Fruit fly (Drosophila melanogaster) whole organism, prepupa: ENCODE data around the gene Pex7.

ENCODE experiments used
- CG11762 ChIP-seq: fragments of 200-800 bp; sonication (Bioruptor generic); optimal IDR thresholded peaks from 3 replicates; lab custom pipeline; 2016; ENCODE audit warnings: missing biosample characterization, missing genetic modification characterization; ENCODE audit not compliant: insufficient read depth
- CG16779 ChIP-seq: fragments of 200-800 bp; sonication (Bioruptor generic); optimal IDR thresholded peaks from 3 replicates; lab custom pipeline; 2017; ENCODE audit warnings: missing biosample characterization, mild to moderate bottlenecking, missing genetic modification characterization
- CG31627 ChIP-seq: fragments of 200-800 bp; sonication (Bioruptor generic); optimal IDR thresholded peaks from 3 replicates; lab custom pipeline; 2016; ENCODE audit warnings: missing biosample characterization, missing genetic modification characterization
- CG32006 ChIP-seq: fragments of 200-800 bp; sonication (Bioruptor generic); optimal IDR thresholded peaks from 3 replicates; lab custom pipeline; 2017; ENCODE audit warnings: missing biosample characterization, mild to moderate bottlenecking, missing genetic modification characterization
- CG3919 ChIP-seq: fragments of 200-800 bp; sonication (Bioruptor generic); optimal IDR thresholded peaks from 3 replicates; lab custom pipeline; 2016; ENCODE audit warnings: missing biosample characterization, missing genetic modification characterization
- CG4318 ChIP-seq: fragments of 200-800 bp; sonication (Bioruptor generic); optimal IDR thresholded peaks from 3 replicates; lab custom pipeline; 2017; ENCODE audit warnings: missing biosample characterization, mild to moderate bottlenecking, missing genetic modification characterization
- CG6163 ChIP-seq: fragments of 200-800 bp; sonication (Bioruptor generic); IDR thresholded peaks from 3 replicates; pipeline ENCODE4 v1.3.6; 2022; ENCODE audit warnings: missing biosample characterization, missing genetic modification characterization
- CG6792 ChIP-seq: fragments of 200-800 bp; sonication (Bioruptor generic); optimal IDR thresholded peaks from 3 replicates; lab custom pipeline; 2016; ENCODE audit warnings: missing biosample characterization, missing genetic modification characterization
- CG6854 ChIP-seq: fragments of 200-800 bp; sonication (Bioruptor generic); optimal IDR thresholded peaks from 2 replicates; lab custom pipeline; 2017; ENCODE audit warnings: missing biosample characterization, mild to moderate bottlenecking, missing genetic modification characterization
- CG7368 ChIP-seq: fragments of 200-800 bp; sonication (Bioruptor generic); optimal IDR thresholded peaks from 3 replicates; lab custom pipeline; 2016; ENCODE audit warnings: missing biosample characterization, missing genetic modification characterization
- CG8119 ChIP-seq: fragments of 200-800 bp; sonication (Bioruptor generic); IDR thresholded peaks from 3 replicates; pipeline ENCODE4 v1.3.6; 2022; ENCODE audit warnings: missing biosample characterization, missing genetic modification characterization
- Eip75B ChIP-seq: fragments of 200-800 bp; sonication (Bioruptor generic); optimal IDR thresholded peaks from 3 replicates; lab custom pipeline; 2016; ENCODE audit warnings: missing biosample characterization, missing genetic modification characterization
- Eip78C ChIP-seq: fragments of 200-800 bp; sonication (Bioruptor generic); peaks from one replicate; lab custom pipeline; 2016; ENCODE audit warnings: missing biosample characterization, missing genetic modification characterization
- Eip93F ChIP-seq: fragments of 200-800 bp; sonication (Bioruptor generic); optimal IDR thresholded peaks from 2 replicates; lab custom pipeline; 2016; ENCODE audit warnings: missing biosample characterization, mild to moderate bottlenecking, missing genetic modification characterization
- Ets21C ChIP-seq: fragments of 200-800 bp; sonication (Bioruptor generic); optimal IDR thresholded peaks from 3 replicates; lab custom pipeline; 2016; ENCODE audit warnings: missing biosample characterization, missing genetic modification characterization
- Ets96B ChIP-seq: fragments of 200-800 bp; optimal IDR thresholded peaks from 2 replicates; lab custom pipeline; 2019; ENCODE audit warnings: missing biosample characterization, mild to moderate bottlenecking, missing genetic modification characterization, moderate library complexity
- Hr39 ChIP-seq: fragments of 200-800 bp; sonication (Bioruptor generic); optimal IDR thresholded peaks from 2 replicates; lab custom pipeline; 2016; ENCODE audit warnings: missing biosample characterization, missing genetic modification characterization
- Hr4 ChIP-seq: fragments of 200-800 bp; sonication (Bioruptor generic); optimal IDR thresholded peaks from 3 replicates; lab custom pipeline; 2016; ENCODE audit warnings: missing biosample characterization, missing genetic modification characterization
- OdsH ChIP-seq: fragments of 200-800 bp; sonication (Bioruptor generic); optimal IDR thresholded peaks from 3 replicates; lab custom pipeline; 2016; ENCODE audit warnings: missing biosample characterization, missing genetic modification characterization
- Sox14 ChIP-seq: fragments of 200-800 bp; sonication (Bioruptor generic); optimal IDR thresholded peaks from 3 replicates; lab custom pipeline; 2016; ENCODE audit warnings: missing biosample characterization, missing genetic modification characterization
- achi ChIP-seq: fragments of 200-800 bp; sonication (Bioruptor generic); optimal IDR thresholded peaks from 3 replicates; lab custom pipeline; 2016; ENCODE audit warnings: missing biosample characterization, missing genetic modification characterization
- acj6 ChIP-seq: fragments of 200-800 bp; sonication (Bioruptor generic); optimal IDR thresholded peaks from 3 replicates; lab custom pipeline; 2016; ENCODE audit warnings: missing biosample characterization, missing genetic modification characterization
- cyc ChIP-seq: fragments of 200-800 bp; sonication (Bioruptor generic); optimal IDR thresholded peaks from 3 replicates; lab custom pipeline; 2016; ENCODE audit warnings: missing biosample characterization, missing genetic modification characterization
- dac ChIP-seq: fragments of 200-800 bp; sonication (Bioruptor generic); optimal IDR thresholded peaks from 2 replicates; lab custom pipeline; 2017; ENCODE audit warnings: missing biosample characterization, mild to moderate bottlenecking, missing genetic modification characterization
- dsx ChIP-seq: fragments of 200-800 bp; optimal IDR thresholded peaks from 3 replicates; lab custom pipeline; 2019; ENCODE audit warnings: missing biosample characterization, mild to moderate bottlenecking, missing genetic modification characterization, moderate library complexity; ENCODE audit not compliant: poor library complexity, severe bottlenecking
- eg ChIP-seq: fragments of 200-800 bp; sonication (Bioruptor generic); IDR thresholded peaks from 3 replicates; pipeline ENCODE4 v1.3.6; 2022; ENCODE audit warnings: missing biosample characterization, missing genetic modification characterization
- fd85E ChIP-seq: fragments of 200-800 bp; sonication (Bioruptor generic); optimal IDR thresholded peaks from 3 replicates; lab custom pipeline; 2016; ENCODE audit warnings: missing biosample characterization, missing genetic modification characterization
- fkh ChIP-seq: fragments of 200-800 bp; sonication (Bioruptor generic); optimal IDR thresholded peaks from 3 replicates; lab custom pipeline; 2017; ENCODE audit warnings: missing biosample characterization, mild to moderate bottlenecking, missing genetic modification characterization, moderate library complexity
- lz ChIP-seq: fragments of 200-800 bp; sonication (Bioruptor generic); optimal IDR thresholded peaks from 3 replicates; lab custom pipeline; 2016; ENCODE audit warnings: missing biosample characterization, missing genetic modification characterization
- salr ChIP-seq, 2 experiments: fragments of 200-800 bp; sonication (Bioruptor generic); optimal IDR thresholded peaks; 3 replicates each; lab custom pipeline; 2016 to 2018; ENCODE audit warnings: missing biosample characterization in 2 of 2, missing genetic modification characterization in 2 of 2, mild to moderate bottlenecking in 1 of 2
- ss ChIP-seq, 2 experiments: fragments of 200-800 bp; sonication (Bioruptor generic); optimal IDR thresholded peaks; 2 replicates in 1 of 2; 3 replicates in 1 of 2; lab custom pipeline; 2017 to 2018; ENCODE audit warnings: mild to moderate bottlenecking in 2 of 2, missing biosample characterization in 2 of 2, missing genetic modification characterization in 2 of 2, moderate library complexity in 1 of 2
- svp ChIP-seq: fragments of 200-800 bp; sonication (Bioruptor generic); peaks from one replicate; lab custom pipeline; 2016; ENCODE audit warnings: missing biosample characterization, missing genetic modification characterization

The Pex7 gene

DNA sequence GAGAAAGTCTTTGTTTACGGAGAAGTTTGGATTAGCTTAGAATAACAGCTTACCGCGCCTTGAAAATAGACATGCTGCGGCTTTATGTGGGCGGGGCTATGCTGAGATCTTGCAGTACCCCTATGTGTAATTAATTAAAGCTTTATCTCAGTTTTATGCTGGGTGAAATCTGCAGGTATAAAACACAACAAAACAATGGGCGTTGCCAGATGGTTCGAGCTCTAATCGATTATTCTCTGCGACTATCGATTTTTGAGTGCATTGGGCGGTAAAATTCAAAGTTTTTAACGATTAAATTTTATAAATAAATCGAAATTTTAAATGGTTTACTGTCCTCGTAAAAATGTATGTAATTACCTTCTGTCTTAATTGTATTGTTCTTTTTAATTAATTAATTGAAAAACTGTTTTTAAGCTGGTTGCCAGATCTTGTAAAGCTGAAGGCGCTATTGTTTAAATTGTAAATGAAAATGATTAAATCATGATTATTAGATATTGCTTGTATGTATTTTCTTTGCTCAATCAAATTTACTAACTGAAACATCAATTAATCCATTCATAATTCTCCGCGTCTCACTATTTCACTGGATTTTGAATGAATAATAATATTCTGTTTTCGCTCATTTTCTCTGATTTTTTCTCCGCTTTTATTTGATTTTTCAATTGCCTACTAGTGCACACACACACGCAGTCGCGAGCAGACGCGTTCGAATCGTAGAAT is 23.1 kb upstream of the Pex7 start, which contains the start of the genes GAPsec and Zasp66:
GAPsec (minus strand) TSS at position 200 of the 720 bp plus-strand sequence.
Zasp66 (plus strand) TSS at position 670 of the 720 bp plus-strand sequence.
- TF ChIP-seq Sox14 (GFP tag; lab: Kevin White, UChicago) (peak; percentile 60), dac (no peak)

DNA sequence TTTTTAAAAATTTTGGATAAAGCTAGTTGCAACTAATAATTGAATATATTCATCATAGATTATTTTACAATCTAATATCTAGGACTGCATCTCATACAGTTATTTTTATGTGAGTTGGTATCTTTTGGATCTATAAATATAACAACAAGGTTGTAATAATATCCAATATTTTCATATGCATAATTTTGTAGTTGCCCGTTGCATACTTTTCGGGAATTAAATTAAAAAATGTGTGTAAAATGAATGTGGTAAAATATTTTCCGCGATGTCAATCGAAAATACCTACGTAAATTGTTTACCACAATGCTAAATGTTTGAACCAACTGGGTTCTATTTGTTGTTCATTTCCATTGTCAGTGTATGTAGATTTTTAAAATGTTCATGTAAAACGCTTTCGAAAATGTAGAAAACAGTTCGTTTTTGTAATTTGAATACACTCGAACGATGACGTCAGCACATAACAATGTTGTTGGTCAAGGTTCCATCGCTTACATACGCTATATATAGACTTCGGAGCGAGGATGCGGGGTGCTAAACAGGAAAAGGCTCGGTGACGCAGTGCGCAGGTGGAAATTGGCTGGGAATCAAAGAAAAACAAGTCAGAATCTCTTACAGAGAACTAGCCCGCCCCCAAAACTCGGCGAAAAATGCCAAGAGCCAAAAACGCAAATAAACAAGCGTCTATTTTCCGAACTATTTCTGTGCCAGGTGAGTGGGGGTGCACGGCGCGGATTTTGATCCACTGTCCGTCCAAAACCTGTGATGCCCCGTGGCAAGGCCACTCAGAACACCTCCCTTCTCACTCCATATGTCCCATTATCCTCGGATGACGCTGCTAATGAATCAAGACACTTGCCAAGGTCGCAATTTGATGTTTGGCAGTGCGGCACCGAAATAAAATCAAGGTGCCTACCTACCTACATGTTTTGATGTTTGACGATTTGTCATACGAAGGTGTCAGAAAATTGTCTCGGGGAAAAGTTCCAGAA is 18.8 kb upstream of the Pex7 start:
- TF ChIP-seq dsx (GFP tag; lab: Kevin White, UChicago) (peak; percentile 86), CG11762 (GFP tag; lab: Kevin White, UChicago) (no peak)

DNA sequence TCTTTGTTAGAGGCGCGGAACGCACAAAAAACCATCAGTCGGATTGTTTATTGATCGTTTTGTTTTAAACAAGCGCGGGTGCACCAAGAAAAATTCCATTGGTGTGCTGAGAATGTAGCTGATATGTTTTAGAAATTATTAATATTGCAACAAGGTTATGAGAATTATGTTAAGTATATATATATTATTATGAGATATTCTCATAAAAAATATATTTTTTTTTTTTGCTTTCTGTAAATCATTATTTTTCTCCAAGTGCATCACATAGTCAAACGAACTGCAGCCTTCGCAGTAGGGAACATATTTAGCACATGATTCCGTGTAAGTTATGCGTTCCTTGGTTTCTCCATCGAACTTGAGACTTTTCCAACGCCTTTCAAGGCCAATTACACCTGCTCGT is 18.0 kb upstream of the Pex7 start:
- TF ChIP-seq CG31627 (GFP tag; lab: Kevin White, UChicago) (no peak), salr (GFP tag; optimal IDR thresholded peaks at IDR 0.05; lab: Kevin White, UChicago) (no peak), Eip93F (no peak), CG6163 (GFP tag; lab: Robert Waterston, UW) (peak; percentile 37; the same call in 1 of the 3 replicates), Sox14 (GFP tag; lab: Kevin White, UChicago) (no peak), eg (GFP tag; lab: Robert Waterston, UW) (0 out of 3 replicates have a peak, but pooled peaks have one; percentile 20), svp (GFP tag; lab: Kevin White, UChicago) (no peak), Ets96B (tag; lab: Kevin White, UChicago) (no peak)

DNA sequence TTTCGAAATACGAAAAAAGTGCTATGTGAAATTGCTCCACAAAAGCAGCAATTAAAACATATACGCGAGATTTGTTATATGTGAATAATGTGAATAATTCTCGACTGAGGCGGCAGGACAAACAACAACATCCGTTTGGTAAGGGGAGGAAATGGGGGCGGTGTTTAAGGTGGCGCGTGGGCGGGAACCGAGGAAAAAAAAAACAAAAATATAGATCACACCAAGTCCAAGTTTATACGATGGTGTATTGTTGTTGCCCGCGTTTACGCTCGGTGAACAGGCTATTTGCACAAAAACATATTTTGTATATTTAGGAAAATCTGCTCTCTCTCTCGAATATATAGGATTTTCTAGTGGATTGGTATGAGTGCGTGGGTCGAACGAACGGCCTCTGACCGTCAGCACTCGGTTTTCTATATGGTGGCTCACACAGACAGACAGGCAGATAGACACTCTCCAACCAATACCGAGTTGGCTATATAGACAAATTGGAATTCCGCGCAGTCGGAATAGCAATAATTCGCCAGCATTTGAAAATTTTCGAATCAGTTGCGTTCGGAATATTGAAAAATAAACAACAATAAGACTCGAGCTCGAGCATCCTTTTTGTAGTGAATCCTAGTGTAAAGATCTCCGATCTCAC is 17.1 kb upstream of the Pex7 start:
- TF ChIP-seq acj6 (GFP tag; lab: Kevin White, UChicago): no peak
- no peak for TF ChIP-seq CG6854
- TF ChIP-seq cyc (GFP tag; lab: Kevin White, UChicago): no peak
- no peak for TF ChIP-seq achi
- TF ChIP-seq CG7368 (GFP tag; lab: Kevin White, UChicago): no peak

- TF ChIP-seq svp (GFP tag; lab: Kevin White, UChicago): peak; percentile 93
- no peak for TF ChIP-seq CG31627 (GFP tag; lab: Kevin White, UChicago)
Observed at dm6 chr3L:8633614-8634325, 13.2 kb upstream of the Pex7 start, which contains the start of gene Cdc6. Cdc6 (minus strand) TSS chr3L:8634069.

dm6 chr3L:8640139-8640538 is 6.8 kb upstream of the Pex7 start, which contains the start of gene Cpr66D:
Cpr66D (plus strand) TSS chr3L:8640439.
- peak; percentile 34 for TF ChIP-seq Hr4 (GFP tag; lab: Kevin White, UChicago)
- TF ChIP-seq CG8119 (GFP tag; lab: Robert Waterston, UW): 0 out of 3 replicates have a peak, but pooled peaks have one; percentile 23
- TF ChIP-seq fkh (GFP tag; lab: Kevin White, UChicago): no peak

DNA sequence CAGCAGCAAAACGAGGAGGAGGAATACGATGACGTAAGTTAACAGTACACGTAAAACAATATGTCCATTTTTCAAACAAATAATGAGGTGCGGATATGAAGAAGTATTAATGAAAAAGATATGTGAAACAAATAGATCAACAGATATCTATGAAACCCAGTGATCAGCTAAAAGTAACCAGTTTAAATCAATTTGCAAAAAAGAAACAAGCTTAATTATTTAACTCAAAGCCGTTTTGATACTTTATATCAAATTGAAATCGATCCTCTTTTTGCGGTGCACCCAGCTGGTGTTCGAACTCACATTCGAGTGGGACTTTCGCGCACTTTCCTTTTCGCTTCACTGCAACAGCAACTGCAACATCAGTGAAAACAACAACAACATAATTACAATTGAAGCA is 5.9 kb upstream of the Pex7 start:
- peak; percentile 36 for TF ChIP-seq CG3919 (GFP tag; lab: Kevin White, UChicago)
- TF ChIP-seq Hr39 (GFP tag; lab: Kevin White, UChicago): no peak
- TF ChIP-seq ss (GFP tag; optimal IDR thresholded peaks at IDR 0.05; lab: Kevin White, UChicago): no peak
- no peak for TF ChIP-seq CG7368 (GFP tag; lab: Kevin White, UChicago)
- no peak for TF ChIP-seq CG31627 (GFP tag; lab: Kevin White, UChicago)
- TF ChIP-seq lz: peak; percentile 35
- peak; percentile 7 for TF ChIP-seq CG6792 (GFP tag; lab: Kevin White, UChicago)
- TF ChIP-seq CG32006 (GFP tag; lab: Kevin White, UChicago): peak; percentile 64
- peak; percentile 2 for TF ChIP-seq acj6 (GFP tag; lab: Kevin White, UChicago)
- peak; percentile 83 for TF ChIP-seq Eip78C
- TF ChIP-seq Ets21C (GFP tag; lab: Kevin White, UChicago): no peak
- TF ChIP-seq fd85E: no peak
- TF ChIP-seq CG4318 (GFP tag; lab: Kevin White, UChicago): peak; percentile 30
- no peak for TF ChIP-seq Eip75B (GFP tag; lab: Kevin White, UChicago)
- peak; percentile 44; the same call in 2 of the 3 replicates for TF ChIP-seq CG8119 (GFP tag; lab: Robert Waterston, UW)
- TF ChIP-seq dac: peak; percentile 17
- no peak for TF ChIP-seq CG11762 (GFP tag; lab: Kevin White, UChicago)
- TF ChIP-seq Ets96B (tag; lab: Kevin White, UChicago): no peak
- no peak for TF ChIP-seq CG16779 (tag; lab: Kevin White, UChicago)
- TF ChIP-seq OdsH (GFP tag; lab: Kevin White, UChicago): peak; percentile 40
